Worm (Caenorhabditis elegans): ENCODE data around the gene lips-11.
A peak's percentile ranks its signal among the peaks of the same experiment; 100 is the strongest.

The lips-11 gene

DNA sequence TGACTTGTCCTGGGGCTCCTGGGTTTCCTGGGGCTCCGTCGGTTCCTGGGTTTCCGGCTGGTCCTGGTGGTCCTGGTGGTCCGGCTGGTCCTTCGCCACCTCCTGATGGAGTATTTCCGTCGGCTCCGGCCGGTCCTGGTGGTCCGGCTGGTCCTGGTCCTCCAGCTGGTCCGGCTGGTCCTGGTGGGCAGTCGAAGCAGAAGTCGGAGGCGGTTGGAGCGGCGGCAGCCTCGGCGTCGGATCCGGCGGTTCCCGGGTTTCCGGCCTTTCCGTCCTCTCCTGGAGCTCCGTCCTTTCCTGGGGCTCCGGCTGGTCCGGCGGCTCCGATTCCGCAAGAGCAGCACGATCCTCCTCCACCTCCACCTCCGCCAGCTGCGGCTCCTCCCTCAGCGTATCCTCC is 5.5 kb downstream of the lips-11 start:
- peak; percentile 95; the same call in 1 of the 2 replicates for TF ChIP-seq pha-4 (GFP tag; IDR thresholded peaks at IDR 0.05)
- no peak for TF ChIP-seq pha-4 (tag; optimal IDR thresholded peaks at IDR 0.05)
- peak; percentile 99 for TF ChIP-seq set-16 (GFP tag; IDR thresholded peaks at IDR 0.05)
- no peak for TF ChIP-seq ces-1 (GFP tag; optimal IDR thresholded peaks at IDR 0.05)
- no peak for TF ChIP-seq nhr-10 (tag; optimal IDR thresholded peaks at IDR 0.05)
- TF ChIP-seq sdz-12 (GFP tag; optimal IDR thresholded peaks at IDR 0.05): no peak

DNA sequence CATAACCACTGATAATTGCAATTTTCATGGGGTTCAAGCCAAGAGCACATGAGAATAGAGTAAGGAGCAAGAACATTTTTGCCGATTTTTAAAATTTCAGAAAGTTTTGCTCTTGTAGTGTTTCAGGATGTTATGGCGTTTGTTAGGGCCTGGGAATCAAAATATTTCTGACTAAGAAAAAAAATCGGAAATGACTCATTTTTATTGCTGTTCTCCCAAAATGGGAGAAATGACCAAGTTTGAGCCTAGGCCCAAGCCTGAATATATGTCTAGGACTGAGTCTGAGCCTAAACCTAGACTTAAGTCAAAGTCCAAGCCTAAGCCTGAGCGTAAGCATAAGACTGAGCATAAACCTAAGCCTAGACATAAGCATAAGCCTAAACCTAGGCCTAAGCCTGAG is 6.4 kb downstream of the lips-11 start, which contains the start of gene T13B5.9:
T13B5.9 (minus strand) TSS at position 101 of the 400 bp plus-strand sequence.
- TF ChIP-seq dmd-6 (GFP tag; IDR thresholded peaks at IDR 0.05) (no peak), ZK546.5 (tag; optimal IDR thresholded peaks at IDR 0.05) (no peak), zfp-2 (tag; optimal IDR thresholded peaks at IDR 0.05) (no peak), hlh-30 (tag; optimal IDR thresholded peaks at IDR 0.05; ENCODE audit: insufficient read depth) (no peak), mes-2 (tag; optimal IDR thresholded peaks at IDR 0.05; ENCODE audit: poor library complexity, severe bottlenecking) (no peak), gei-8 (GFP tag; optimal IDR thresholded peaks at IDR 0.05) (no peak), nhr-76 (tag; optimal IDR thresholded peaks at IDR 0.05) (no peak), mep-1 (tag; optimal IDR thresholded peaks at IDR 0.05) (no peak), lsy-2 (tag; optimal IDR thresholded peaks at IDR 0.05) (no peak), saeg-2 (GFP tag; IDR thresholded peaks at IDR 0.05) (no peak), lin-38 (GFP tag; IDR thresholded peaks at IDR 0.05) (no peak), F10B5.3 (tag; optimal IDR thresholded peaks at IDR 0.05) (no peak)

DNA sequence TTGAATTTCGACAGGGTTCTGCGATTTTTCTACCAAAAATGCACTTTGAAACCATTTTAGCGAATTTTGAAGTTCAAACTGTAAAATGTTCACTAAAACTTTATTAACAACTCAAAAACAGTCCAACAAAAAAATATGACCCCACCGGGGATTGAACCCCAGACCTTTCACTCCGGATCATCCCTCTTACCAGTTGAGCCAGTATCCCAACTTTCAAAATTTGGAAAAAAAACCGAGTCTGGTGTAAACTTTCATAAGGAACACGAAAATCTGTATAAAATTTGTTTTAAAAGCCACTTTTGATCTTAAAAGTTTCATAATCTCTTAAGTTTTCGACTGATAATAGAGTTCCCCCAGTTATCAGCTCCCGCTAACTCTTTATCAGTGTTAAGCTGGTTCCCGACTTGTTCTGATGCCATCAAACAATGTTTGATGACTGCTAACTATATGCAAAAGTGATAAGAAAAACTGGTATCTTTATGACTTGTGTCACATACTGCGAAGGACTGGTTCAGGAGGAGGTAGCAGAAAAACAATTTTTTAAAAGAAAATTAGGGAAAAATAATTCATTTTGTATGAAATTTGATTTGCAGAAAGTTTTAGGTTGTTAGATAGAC is 7.2 kb downstream of the lips-11 start:
- peak; percentile 74 for TF ChIP-seq pha-4 (GFP tag; IDR thresholded peaks at IDR 0.05)
- TF ChIP-seq pha-4 (tag; optimal IDR thresholded peaks at IDR 0.05): no peak
- TF ChIP-seq unc-130 (GFP tag; optimal IDR thresholded peaks at IDR 0.05): no peak
- TF ChIP-seq lin-39 (tag; optimal IDR thresholded peaks at IDR 0.05): no peak
- TF ChIP-seq dve-1 (tag; optimal IDR thresholded peaks at IDR 0.05; ENCODE audit: insufficient read depth): peak; percentile 94
- TF ChIP-seq mdl-1 (tag; optimal IDR thresholded peaks at IDR 0.05): peak in 1 of 2 experiments; percentile 37
- TF ChIP-seq ceh-20 (GFP tag; IDR thresholded peaks at IDR 0.05): 0 out of 2 replicates have a peak, but pooled peaks have one; percentile 19
- no peak for TF ChIP-seq zip-11 (GFP tag; IDR thresholded peaks at IDR 0.05)
- TF ChIP-seq ceh-32 (tag; optimal IDR thresholded peaks at IDR 0.05; ENCODE audit: poor library complexity): no peak
- TF ChIP-seq daf-8 (GFP tag; IDR thresholded peaks at IDR 0.05): no peak
- no peak for TF ChIP-seq ZK546.5 (tag; optimal IDR thresholded peaks at IDR 0.05)
- no peak for TF ChIP-seq zfp-2 (tag; optimal IDR thresholded peaks at IDR 0.05)
- TF ChIP-seq lim-7 (GFP tag; IDR thresholded peaks at IDR 0.05): no peak
- no peak for TF ChIP-seq F26F4.8 (GFP tag; conservative IDR thresholded peaks at IDR 0.05)
- TF ChIP-seq zip-2 (tag; optimal IDR thresholded peaks at IDR 0.05): no peak
- TF ChIP-seq zfp-3 (GFP tag; conservative IDR thresholded peaks at IDR 0.05): no peak
- no peak for TF ChIP-seq fos-1 (tag; optimal IDR thresholded peaks at IDR 0.05)
- TF ChIP-seq mxl-2 (GFP tag; conservative IDR thresholded peaks at IDR 0.05): no peak
- peak; percentile 31 for TF ChIP-seq nhr-48 (tag; optimal IDR thresholded peaks at IDR 0.05)
- no peak for TF ChIP-seq hlh-30 (tag; optimal IDR thresholded peaks at IDR 0.05; ENCODE audit: insufficient read depth)
- no peak for TF ChIP-seq nhr-10 (tag; optimal IDR thresholded peaks at IDR 0.05)
- TF ChIP-seq php-3 (GFP tag; IDR thresholded peaks at IDR 0.05): peak; percentile 97
- peak; percentile 95 for TF ChIP-seq nhr-77 (tag; optimal IDR thresholded peaks at IDR 0.05)
- no peak for TF ChIP-seq hif-1 (tag; optimal IDR thresholded peaks at IDR 0.05)
- TF ChIP-seq lin-13 (GFP tag; optimal IDR thresholded peaks at IDR 0.05): no peak
- no peak for TF ChIP-seq mxl-3 (GFP tag; optimal IDR thresholded peaks at IDR 0.05)
- no peak for TF ChIP-seq skn-1 (tag; optimal IDR thresholded peaks at IDR 0.05)
- TF ChIP-seq lin-1 (GFP tag; IDR thresholded peaks at IDR 0.05): peak; percentile 99
- peak; percentile 99 for TF ChIP-seq nhr-28 (tag; optimal IDR thresholded peaks at IDR 0.05)
- TF ChIP-seq T26A8.4 (GFP tag; IDR thresholded peaks at IDR 0.05): no peak
- TF ChIP-seq ceh-62 (tag; optimal IDR thresholded peaks at IDR 0.05): no peak
- no peak for TF ChIP-seq F44E2.7 (GFP tag; IDR thresholded peaks at IDR 0.05)
- peak in 1 of 2 experiments; percentile 54 for TF ChIP-seq lsy-2 (tag; optimal IDR thresholded peaks at IDR 0.05)
- no peak for TF ChIP-seq sdz-12 (GFP tag; optimal IDR thresholded peaks at IDR 0.05)
- TF ChIP-seq mes-2 (tag; optimal IDR thresholded peaks at IDR 0.05; ENCODE audit: poor library complexity, severe bottlenecking): peak; percentile 33
- TF ChIP-seq nhr-237 (tag; optimal IDR thresholded peaks at IDR 0.05): no peak
- peak; percentile 97 for TF ChIP-seq tra-1 (GFP tag; IDR thresholded peaks at IDR 0.05)
